Worm (Caenorhabditis elegans) whole organism, young adult: Measurements from ENCODE around the gene W07G4.2.

ENCODE experiments used
- C17E4.6 ChIP-seq: fragments of 200-800 bp; sonication (Bioruptor generic); IDR thresholded peaks from 2 replicates; pipeline ENCODE4 v1.3.6; 2022; ENCODE audit warnings: missing genetic modification reagents, missing genetic modification characterization, missing compliant biosample characterization
- F10E7.11 ChIP-seq: sonication (generic microtip); optimal IDR thresholded peaks from 2 replicates; lab custom pipeline; 2017; ENCODE audit warnings: mild to moderate bottlenecking, missing genetic modification characterization, moderate library complexity, missing compliant biosample characterization
- F22D6.2 ChIP-seq: sonication (generic microtip); optimal IDR thresholded peaks from 2 replicates; lab custom pipeline; 2016; ENCODE audit warnings: mild to moderate bottlenecking, missing genetic modification characterization, missing compliant biosample characterization
- F23B12.7 ChIP-seq: sonication (generic microtip); optimal IDR thresholded peaks from 2 replicates; lab custom pipeline; 2017; ENCODE audit warnings: missing genetic modification characterization, mild to moderate bottlenecking, missing compliant biosample characterization, antibody characterized with exemption, moderate library complexity; ENCODE audit not compliant: insufficient read depth
- F37B4.10 ChIP-seq: fragments of 200-800 bp; sonication (Bioruptor generic); IDR thresholded peaks from 2 replicates; pipeline ENCODE4 v1.3.6; 2022; ENCODE audit warnings: missing genetic modification characterization, missing compliant biosample characterization
- F52B5.7 ChIP-seq: sonication (generic microtip); optimal IDR thresholded peaks from 2 replicates; lab custom pipeline; 2016; ENCODE audit warnings: mild to moderate bottlenecking, missing genetic modification characterization, missing compliant biosample characterization
- F55B11.4 ChIP-seq: sonication (generic microtip); optimal IDR thresholded peaks from 2 replicates; lab custom pipeline; 2016; ENCODE audit warnings: missing compliant biosample characterization, missing genetic modification characterization, borderline replicate concordance; ENCODE audit not compliant: insufficient read depth
- F57A8.1 ChIP-seq: fragments of 200-800 bp; sonication (Bioruptor generic); optimal IDR thresholded peaks from 2 replicates; lab custom pipeline; 2018; ENCODE audit warnings: mild to moderate bottlenecking, missing genetic modification characterization, moderate library complexity, missing compliant biosample characterization
- K11D2.4 ChIP-seq: fragments of 200-800 bp; sonication (Bioruptor generic); IDR thresholded peaks from 2 replicates; pipeline ENCODE4 v1.3.6; 2022; ENCODE audit warnings: missing genetic modification reagents, missing genetic modification characterization, missing compliant biosample characterization
- Y53F4B.3 ChIP-seq: fragments of 200-800 bp; sonication (Bioruptor generic); IDR thresholded peaks from 2 replicates; pipeline ENCODE4 v1.3.6; 2022; ENCODE audit warnings: missing genetic modification reagents, missing genetic modification characterization, missing compliant biosample characterization
- Y56A3A.18 ChIP-seq: fragments of 200-800 bp; sonication (Bioruptor generic); IDR thresholded peaks from 2 replicates; pipeline ENCODE4 v1.3.6; 2022; ENCODE audit warnings: missing genetic modification reagents, missing genetic modification characterization, missing compliant biosample characterization
- Y67H2A.10 ChIP-seq: fragments of 200-800 bp; sonication (Bioruptor generic); conservative IDR thresholded peaks from 2 replicates; pipeline ENCODE4 v1.3.6; 2022; ENCODE audit warnings: missing genetic modification reagents, missing genetic modification characterization, missing compliant biosample characterization
- Y95B8A.8 ChIP-seq: fragments of 200-800 bp; sonication (Bioruptor generic); IDR thresholded peaks from 2 replicates; pipeline ENCODE4 v1.3.6; 2022; ENCODE audit warnings: missing genetic modification reagents, missing genetic modification characterization, missing compliant biosample characterization
- akir-1 ChIP-seq: fragments of 200-800 bp; sonication (Bioruptor generic); optimal IDR thresholded peaks from 2 replicates; lab custom pipeline; 2018; ENCODE audit warnings: mild to moderate bottlenecking, missing genetic modification characterization, moderate library complexity, missing compliant biosample characterization
- ama-1 ChIP-seq, 3 experiments: fragments of 150-350 bp in 1 of 3; sonication (generic microtip) in 2 of 3; optimal IDR thresholded peaks; 2 replicates each; lab custom pipeline; 2014 to 2018; ENCODE audit warnings: missing biosample characterization in 2 of 3, missing genetic modification characterization in 2 of 3, missing genetic modification reagents in 2 of 3
- atf-7 ChIP-seq: sonication (generic microtip); optimal IDR thresholded peaks from 2 replicates; lab custom pipeline; 2017; ENCODE audit warnings: mild to moderate bottlenecking, missing genetic modification characterization, missing compliant biosample characterization
- athp-1 ChIP-seq: sonication (generic microtip); optimal IDR thresholded peaks from 2 replicates; lab custom pipeline; 2017; ENCODE audit warnings: mild to moderate bottlenecking, missing genetic modification characterization, missing compliant biosample characterization
- bed-1 ChIP-seq: fragments of 200-800 bp; sonication (Bioruptor generic); IDR thresholded peaks from 2 replicates; pipeline ENCODE4 v1.3.6; 2022; ENCODE audit warnings: missing genetic modification reagents, missing genetic modification characterization, missing compliant biosample characterization
- ccch-3 ChIP-seq: fragments of 200-800 bp; sonication (Bioruptor generic); optimal IDR thresholded peaks from 2 replicates; lab custom pipeline; 2018; ENCODE audit warnings: mild to moderate bottlenecking, missing genetic modification characterization, missing compliant biosample characterization
- ceh-40 ChIP-seq: fragments of 200-800 bp; sonication (Bioruptor generic); IDR thresholded peaks from 2 replicates; pipeline ENCODE4 v1.3.6; 2022; ENCODE audit warnings: missing genetic modification characterization, missing compliant biosample characterization
- ceh-58 ChIP-seq: fragments of 200-800 bp; sonication (Bioruptor generic); IDR thresholded peaks from 2 replicates; pipeline ENCODE4 v1.3.6; 2022; ENCODE audit warnings: missing genetic modification characterization, missing compliant biosample characterization
- ceh-91 ChIP-seq: fragments of 200-800 bp; sonication (Bioruptor generic); IDR thresholded peaks from 2 replicates; pipeline ENCODE4 v1.3.6; 2022; ENCODE audit warnings: missing genetic modification reagents, missing genetic modification characterization, missing compliant biosample characterization
- chd-7 ChIP-seq: sonication (generic microtip); optimal IDR thresholded peaks from 2 replicates; lab custom pipeline; 2016; ENCODE audit warnings: mild to moderate bottlenecking, missing genetic modification characterization, moderate library complexity, missing compliant biosample characterization
- efl-1 ChIP-seq: fragments of 150-350 bp; optimal IDR thresholded peaks from 2 replicates; lab custom pipeline; 2014; ENCODE audit warnings: missing biosample characterization, missing genetic modification reagents, missing genetic modification characterization
- egl-18 ChIP-seq: fragments of 200-800 bp; sonication (Bioruptor generic); IDR thresholded peaks from 2 replicates; pipeline ENCODE4 v1.3.6; 2022; ENCODE audit warnings: missing genetic modification reagents, missing genetic modification characterization, missing compliant biosample characterization
- him-1 ChIP-seq: sonication (generic microtip); optimal IDR thresholded peaks from 2 replicates; lab custom pipeline; 2016; ENCODE audit warnings: missing genotype, missing genetic modification reagents, missing genetic modification characterization, missing compliant biosample characterization
- hmg-1.2 ChIP-seq: fragments of 200-800 bp; sonication (Bioruptor generic); IDR thresholded peaks from 2 replicates; pipeline ENCODE4 v1.3.6; 2022; ENCODE audit warnings: missing genetic modification reagents, missing genetic modification characterization, missing compliant biosample characterization
- hmg-20 ChIP-seq: fragments of 200-800 bp; sonication (Bioruptor generic); IDR thresholded peaks from 2 replicates; pipeline ENCODE4 v1.3.6; 2022; ENCODE audit warnings: missing genetic modification reagents, missing genetic modification characterization, missing compliant biosample characterization
- hrde-1 ChIP-seq: sonication (generic microtip); optimal IDR thresholded peaks from 2 replicates; lab custom pipeline; 2016; ENCODE audit warnings: missing genetic modification characterization, mild to moderate bottlenecking, missing compliant biosample characterization, moderate library complexity, missing genotype, missing genetic modification reagents, borderline replicate concordance
- hsf-1 ChIP-seq: fragments of 200-800 bp; sonication (Bioruptor generic); IDR thresholded peaks from 2 replicates; pipeline ENCODE4 v1.3.6; 2022; ENCODE audit warnings: missing genetic modification reagents, missing genetic modification characterization, missing compliant biosample characterization
- lag-1 ChIP-seq: fragments of 200-800 bp; sonication (Bioruptor generic); IDR thresholded peaks from 2 replicates; pipeline ENCODE4 v1.3.6; 2022; ENCODE audit warnings: missing genetic modification reagents, missing genetic modification characterization, missing compliant biosample characterization
- let-526 ChIP-seq: fragments of 200-800 bp; sonication (Bioruptor generic); IDR thresholded peaks from 2 replicates; pipeline ENCODE4 v1.3.6; 2022; ENCODE audit warnings: missing genetic modification reagents, missing genetic modification characterization, missing compliant biosample characterization
- madf-3 ChIP-seq: fragments of 200-800 bp; sonication (Bioruptor generic); IDR thresholded peaks from 2 replicates; pipeline ENCODE4 v1.3.6; 2022; ENCODE audit warnings: missing genetic modification reagents, missing genetic modification characterization, missing compliant biosample characterization
- madf-8 ChIP-seq: fragments of 200-800 bp; sonication (Bioruptor generic); conservative IDR thresholded peaks from 2 replicates; pipeline ENCODE4 v1.3.6; 2022; ENCODE audit warnings: missing genetic modification reagents, missing genetic modification characterization, missing compliant biosample characterization
- nfya-2 ChIP-seq: fragments of 200-800 bp; sonication (Bioruptor generic); IDR thresholded peaks from 2 replicates; pipeline ENCODE4 v1.3.6; 2022; ENCODE audit warnings: missing genetic modification reagents, missing genetic modification characterization, missing compliant biosample characterization
- nhr-80 ChIP-seq: sonication (generic microtip); optimal IDR thresholded peaks from 2 replicates; lab custom pipeline; 2016; ENCODE audit warnings: missing genetic modification characterization, missing compliant biosample characterization
- pbrm-1 ChIP-seq: fragments of 200-800 bp; sonication (Bioruptor generic); IDR thresholded peaks from 2 replicates; pipeline ENCODE4 v1.3.6; 2022; ENCODE audit warnings: missing genetic modification reagents, missing genetic modification characterization, missing compliant biosample characterization
- pha-4 ChIP-seq: fragments of 150-350 bp; sonication (generic microtip); optimal IDR thresholded peaks from 2 replicates; lab custom pipeline; 2014; ENCODE audit warnings: missing biosample characterization, missing genetic modification reagents, missing genetic modification characterization
- snpc-1.3 ChIP-seq: sonication (generic microtip); optimal IDR thresholded peaks from 2 replicates; lab custom pipeline; 2017; ENCODE audit warnings: missing genetic modification characterization, mild to moderate bottlenecking, missing compliant biosample characterization, antibody characterized with exemption, moderate library complexity, missing genotype, missing genetic modification reagents; ENCODE audit not compliant: insufficient read depth
- somi-1 ChIP-seq: fragments of 200-800 bp; sonication (Bioruptor generic); optimal IDR thresholded peaks from 2 replicates; lab custom pipeline; 2018; ENCODE audit warnings: mild to moderate bottlenecking, missing genetic modification characterization, missing compliant biosample characterization
- sptf-2 ChIP-seq: fragments of 200-800 bp; sonication (Bioruptor generic); optimal IDR thresholded peaks from 2 replicates; lab custom pipeline; 2018; ENCODE audit warnings: mild to moderate bottlenecking, missing genetic modification characterization, missing compliant biosample characterization
- tlf-1 ChIP-seq: fragments of 200-800 bp; sonication (Bioruptor generic); optimal IDR thresholded peaks from 2 replicates; lab custom pipeline; 2018; ENCODE audit warnings: mild to moderate bottlenecking, missing genetic modification characterization, missing compliant biosample characterization
- xnd-1 ChIP-seq: sonication (generic microtip); optimal IDR thresholded peaks from 2 replicates; lab custom pipeline; 2016; ENCODE audit warnings: missing genotype, missing genetic modification reagents, missing genetic modification characterization, missing compliant biosample characterization
- ztf-18 ChIP-seq: sonication (generic microtip); optimal IDR thresholded peaks from 2 replicates; lab custom pipeline; 2016; ENCODE audit warnings: missing genotype, mild to moderate bottlenecking, missing genetic modification characterization, missing compliant biosample characterization
- ztf-22 ChIP-seq: fragments of 200-800 bp; sonication (Bioruptor generic); optimal IDR thresholded peaks from 2 replicates; lab custom pipeline; 2018; ENCODE audit warnings: mild to moderate bottlenecking, missing genetic modification characterization, moderate library complexity, missing compliant biosample characterization
- ztf-28 ChIP-seq: fragments of 200-800 bp; sonication (Bioruptor generic); IDR thresholded peaks from 2 replicates; pipeline ENCODE4 v1.3.6; 2022; ENCODE audit warnings: missing genetic modification reagents, missing genetic modification characterization, missing compliant biosample characterization
- ztf-3 ChIP-seq: fragments of 200-800 bp; sonication (Bioruptor generic); optimal IDR thresholded peaks from 2 replicates; lab custom pipeline; 2018; ENCODE audit warnings: mild to moderate bottlenecking, missing genetic modification characterization, missing compliant biosample characterization
- ztf-6 ChIP-seq: fragments of 200-800 bp; sonication (Bioruptor generic); IDR thresholded peaks from 2 replicates; pipeline ENCODE4 v1.3.6; 2022; ENCODE audit warnings: missing genetic modification reagents, missing genetic modification characterization, missing compliant biosample characterization

Gene W07G4.2

ce11 chrV:13003378-13003777 is 33.0 kb downstream of the W07G4.2 start (continued):
- TF ChIP-seq F57A8.1 (peak; percentile 38), madf-8 (GFP tag; lab: Robert Waterston, UW) (no peak), ztf-6 (GFP tag; lab: Robert Waterston, UW) (0 out of 2 replicates have a peak, but pooled peaks have one; percentile 28), ztf-22 (GFP tag; lab: Kevin White, UChicago) (no peak), Y56A3A.18 (GFP tag; lab: Robert Waterston, UW) (peak; percentile 39; the same call in 1 of the 2 replicates), bed-1 (GFP tag; lab: Robert Waterston, UW) (no peak), F37B4.10 (GFP tag; lab: Robert Waterston, UW) (no peak), let-526 (0 out of 2 replicates have a peak, but pooled peaks have one; percentile 44), atf-7 (tag; lab: Kevin White, UChicago) (peak; percentile 69), F22D6.2 (tag; lab: Kevin White, UChicago) (no peak), F23B12.7 (peak; percentile 76), ceh-40 (GFP tag; lab: Robert Waterston, UW) (peak; percentile 18; the same call in 1 of the 2 replicates), hmg-20 (GFP tag; lab: Robert Waterston, UW) (no peak; the same call in 1 of the 2 replicates), ceh-91 (GFP tag; lab: Robert Waterston, UW) (no peak), C17E4.6 (GFP tag; lab: Robert Waterston, UW) (peak; percentile 32; the same call in 1 of the 2 replicates), K11D2.4 (no peak), him-1 (tag; lab: Kevin White, UChicago) (peak; percentile 39), xnd-1 (tag; lab: Kevin White, UChicago) (no peak), chd-7 (tag; lab: Kevin White, UChicago) (peak; percentile 79), pbrm-1 (GFP tag; lab: Robert Waterston, UW) (peak; percentile 67), Y95B8A.8 (GFP tag; lab: Robert Waterston, UW) (no peak), athp-1 (tag; lab: Kevin White, UChicago) (peak; percentile 50), nhr-80 (tag; lab: Kevin White, UChicago) (peak; percentile 43), egl-18 (no peak), Y67H2A.10 (GFP tag; lab: Robert Waterston, UW) (no peak), efl-1 (no peak), F52B5.7 (tag; lab: Kevin White, UChicago) (peak; percentile 22), pha-4 (no peak), nfya-2 (GFP tag; lab: Robert Waterston, UW) (no peak), F55B11.4 (tag; lab: Kevin White, UChicago) (no peak), lag-1 (no peak), ztf-28 (GFP tag; lab: Robert Waterston, UW) (no peak), hmg-1.2 (GFP tag; lab: Robert Waterston, UW) (peak; percentile 78), ccch-3 (GFP tag; lab: Kevin White, UChicago) (no peak), ztf-18 (tag; lab: Kevin White, UChicago) (peak; percentile 62), ama-1 (optimal IDR thresholded peaks at IDR 0.05; lab: Kevin White, UChicago) (no peak), ama-1 (GFP tag; optimal IDR thresholded peaks at IDR 0.05; lab: Kevin White, UChicago) (peak; percentile 63 to 76), hrde-1 (tag; lab: Kevin White, UChicago) (peak; percentile 63), F10E7.11 (tag; lab: Kevin White, UChicago) (no peak), snpc-1.3 (peak; percentile 85), tlf-1 (GFP tag; lab: Kevin White, UChicago) (no peak), madf-3 (GFP tag; lab: Robert Waterston, UW) (no peak), somi-1 (GFP tag; lab: Kevin White, UChicago) (peak; percentile 46), sptf-2 (GFP tag; lab: Kevin White, UChicago) (peak; percentile 37), ceh-58 (GFP tag; lab: Robert Waterston, UW) (no peak), ztf-3 (peak; percentile 45), akir-1 (GFP tag; lab: Kevin White, UChicago) (no peak), Y53F4B.3 (GFP tag; lab: Robert Waterston, UW) (no peak), hsf-1 (GFP tag; lab: Robert Waterston, UW) (no peak)
